Worm (Caenorhabditis elegans) whole organism, early embryonic: Measurements from ENCODE around the gene srt-13.
"Not testable (repeated sequence)": the region's sequence is repeated elsewhere in the genome, so short reads cannot be mapped to it uniquely, and the experiment has no call there.

ENCODE experiments used
- F13C5.2 ChIP-seq: sonication (generic microtip); optimal IDR thresholded peaks from 2 replicates; lab custom pipeline; 2017; ENCODE audit warnings: mild to moderate bottlenecking, missing genetic modification characterization, inconsistent platforms, missing compliant biosample characterization
- aly-1 ChIP-seq: sonication (generic microtip); optimal IDR thresholded peaks from 2 replicates; lab custom pipeline; 2016; ENCODE audit warnings: missing genetic modification characterization, missing compliant biosample characterization
- ama-1 ChIP-seq: fragments of 150-350 bp; optimal IDR thresholded peaks from 2 replicates; lab custom pipeline; 2014
- ceh-13 ChIP-seq: fragments of 200-800 bp; sonication (Bioruptor generic); optimal IDR thresholded peaks from 2 replicates; lab custom pipeline; 2018; ENCODE audit warnings: mild to moderate bottlenecking, missing genetic modification characterization, missing compliant biosample characterization
- ceh-36 ChIP-seq: sonication (generic microtip); optimal IDR thresholded peaks from 2 replicates; lab custom pipeline; 2016; ENCODE audit warnings: missing genetic modification characterization, inconsistent platforms, missing compliant biosample characterization
- ets-7 ChIP-seq: sonication (generic microtip); optimal IDR thresholded peaks from 2 replicates; lab custom pipeline; 2016; ENCODE audit warnings: missing genotype, missing genetic modification characterization, missing compliant biosample characterization
- flt-1 ChIP-seq: fragments of 200-800 bp; sonication (Bioruptor generic); IDR thresholded peaks from 2 replicates; pipeline ENCODE4 v1.3.6; 2022; ENCODE audit warnings: missing genetic modification characterization, missing compliant biosample characterization
- hnd-1 ChIP-seq: sonication (generic microtip); optimal IDR thresholded peaks from 2 replicates; lab custom pipeline; 2016; ENCODE audit warnings: missing genetic modification characterization, missing compliant biosample characterization
- tbx-11 ChIP-seq: fragments of 200-800 bp; sonication (Bioruptor generic); IDR thresholded peaks from 2 replicates; pipeline ENCODE4 v1.3.6; 2022; ENCODE audit warnings: missing genetic modification characterization, missing compliant biosample characterization
- tbx-37 ChIP-seq: fragments of 200-800 bp; sonication (Bioruptor generic); conservative IDR thresholded peaks from 2 replicates; pipeline ENCODE4 v1.3.6; 2022; ENCODE audit warnings: missing genetic modification reagents, missing genetic modification characterization, missing compliant biosample characterization
- tra-4 ChIP-seq: sonication (generic microtip); optimal IDR thresholded peaks from 2 replicates; lab custom pipeline; 2017; ENCODE audit warnings: missing genetic modification characterization, missing compliant biosample characterization

- TF ChIP-seq aly-1; ets-7 (tag; lab: Kevin White, UChicago); ceh-36 (tag; lab: Kevin White, UChicago); ama-1; tbx-11 (GFP tag; lab: Robert Waterston, UW); flt-1 (GFP tag; lab: Robert Waterston, UW); tra-4 (tag; lab: Kevin White, UChicago); hnd-1 (tag; lab: Kevin White, UChicago); F13C5.2 (tag; lab: Kevin White, UChicago); tbx-37; ceh-13 (GFP tag; lab: Kevin White, UChicago): not testable (repeated sequence)
Measured at ce11 chrV:4271258-4271657, 21.3 kb upstream of the srt-13 start, which contains the start of gene srt-38.
